Worm (Caenorhabditis elegans): ENCODE results near the gene cdc-48.2.

DNA sequence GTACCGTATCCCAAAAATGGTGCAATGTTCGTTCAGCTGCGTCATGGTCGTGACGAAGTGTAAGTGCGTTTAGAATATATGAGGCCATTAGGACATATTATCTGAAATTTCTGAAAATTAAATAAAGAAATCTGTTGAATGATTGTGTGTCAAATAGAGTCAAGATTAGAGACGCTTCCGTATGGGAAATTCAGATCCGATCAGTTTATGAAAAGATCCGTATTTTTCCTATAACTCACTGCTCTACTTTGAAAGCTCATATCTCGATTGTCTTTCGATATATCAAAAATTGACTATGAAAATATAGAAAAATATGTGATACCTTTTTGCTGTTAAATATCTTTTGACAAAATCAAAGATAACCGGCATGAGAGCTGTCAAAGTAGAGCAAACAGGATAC is 42.0 kb downstream of the cdc-48.2 start, which contains the start of gene T05C12.4:
- TF ChIP-seq tbx-2 (tag; optimal IDR thresholded peaks at IDR 0.05) (no peak), lin-15B (tag; optimal IDR thresholded peaks at IDR 0.05) (no peak), unc-86 (tag; optimal IDR thresholded peaks at IDR 0.05) (no peak), unc-62 (GFP tag; optimal IDR thresholded peaks at IDR 0.05) (no peak), ceh-88 (GFP tag; IDR thresholded peaks at IDR 0.05) (no peak), elt-2 (tag; optimal IDR thresholded peaks at IDR 0.05) (no peak), pqm-1 (tag; optimal IDR thresholded peaks at IDR 0.05) (no peak)

Data from whole organism, L1 larva.